Worm (Caenorhabditis elegans) whole organism, L4/young adult: Measurements from ENCODE around the gene npp-27.

Experiments used
- W03F9.2 ChIP-seq: fragments of 150-350 bp; optimal IDR thresholded peaks from 2 replicates; lab custom pipeline; 2014; ENCODE audit warnings: missing biosample characterization, missing genetic modification characterization
- him-1 ChIP-seq: sonication (generic microtip); optimal IDR thresholded peaks from 2 replicates; lab custom pipeline; 2016; ENCODE audit warnings: missing genotype, missing genetic modification reagents, missing genetic modification characterization, missing compliant biosample characterization

DNA sequence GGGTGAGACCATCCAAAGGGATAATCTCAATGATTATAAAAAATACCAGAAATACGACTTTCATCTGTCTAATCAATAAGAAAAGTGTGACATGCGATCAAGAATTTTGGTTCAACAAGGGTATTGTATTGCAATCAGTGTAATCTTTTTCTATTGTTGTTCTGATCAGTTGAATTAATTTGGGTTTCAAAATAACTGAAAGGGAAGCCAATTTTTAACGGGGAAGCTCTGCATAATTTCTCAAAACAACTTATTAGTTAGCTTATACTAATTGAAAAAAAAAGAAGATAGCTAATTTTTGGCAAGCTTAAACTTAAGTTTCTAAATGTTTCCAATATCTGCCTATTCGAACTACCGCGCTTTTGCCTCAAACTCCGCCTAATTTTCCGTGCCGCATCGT lies 17.2 kb upstream of the npp-27 start, which contains the start of gene C49H3.12:
- no peak for TF ChIP-seq him-1 (tag; lab: Kevin White, UChicago)
- TF ChIP-seq W03F9.2 (tag; lab: Kevin White, UChicago): no peak
